Worm (Caenorhabditis elegans): ENCODE measurements around the gene ilcr-1.

Gene ilcr-1

DNA sequence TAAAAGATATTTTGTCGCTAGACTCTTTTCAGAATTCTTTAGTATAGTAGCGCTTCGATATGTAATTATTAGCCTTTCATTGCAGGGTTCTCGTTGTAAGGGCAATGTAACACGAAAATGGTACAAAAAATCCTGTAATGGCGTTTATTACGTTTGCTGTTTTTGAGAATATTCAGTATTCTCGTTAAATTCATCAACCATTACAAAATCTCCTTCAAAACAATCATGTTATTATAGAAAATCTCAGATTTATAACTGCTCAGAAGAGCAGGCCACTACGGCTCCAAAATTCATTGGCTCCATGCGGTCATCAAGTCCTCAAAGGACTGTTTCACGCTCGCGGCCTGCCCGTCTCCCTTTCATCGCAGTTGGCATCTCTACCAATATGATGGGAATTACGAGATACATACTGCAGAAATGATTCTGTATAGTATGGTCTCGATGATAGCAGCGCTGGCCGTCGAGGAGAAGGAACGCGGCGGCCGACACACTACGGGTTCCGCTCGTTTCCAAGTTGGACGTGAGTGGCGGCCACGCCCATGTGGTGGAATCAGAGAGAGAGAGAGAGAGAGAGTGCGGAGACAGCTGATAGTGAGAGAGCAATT is 50.5 kb downstream of the ilcr-1 start (continued):
- peak; percentile 98 for TF ChIP-seq snpc-4 (GFP tag; optimal IDR thresholded peaks at IDR 0.05)
- peak; percentile 99 to 100 (median 99) for TF ChIP-seq snpc-4 (tag; optimal IDR thresholded peaks at IDR 0.05)
- TF ChIP-seq F57A8.1 (GFP tag; optimal IDR thresholded peaks at IDR 0.05) = no peak
- TF ChIP-seq athp-1 (tag; optimal IDR thresholded peaks at IDR 0.05) = peak; percentile 20
- peak; percentile 97 for TF ChIP-seq B0336.3 (GFP tag; IDR thresholded peaks at IDR 0.05)
- no peak for TF ChIP-seq nhr-27 (tag; optimal IDR thresholded peaks at IDR 0.05)
- peak; percentile 78 for TF ChIP-seq hsf-1 (GFP tag; IDR thresholded peaks at IDR 0.05)
- peak; percentile 84 for TF ChIP-seq tbp1 (GFP tag; optimal IDR thresholded peaks at IDR 0.05)
- TF ChIP-seq ztf-6 (GFP tag; IDR thresholded peaks at IDR 0.05) = no peak
- TF ChIP-seq K12H6.12 (tag; optimal IDR thresholded peaks at IDR 0.05) = peak; percentile 33
- no peak for TF ChIP-seq dpl-1 (GFP tag; optimal IDR thresholded peaks at IDR 0.05)
- peak; percentile 18 for TF ChIP-seq F23B12.7 (tag; optimal IDR thresholded peaks at IDR 0.05; ENCODE audit: insufficient read depth)
- TF ChIP-seq K11D2.4 (GFP tag; IDR thresholded peaks at IDR 0.05) = 0 out of 2 replicates have a peak, but pooled peaks have one; percentile 56
- peak; percentile 82 for TF ChIP-seq egrh-3 (GFP tag; IDR thresholded peaks at IDR 0.05)
- peak; percentile 57 for TF ChIP-seq F52B5.7 (tag; optimal IDR thresholded peaks at IDR 0.05)
- no peak for TF ChIP-seq ceh-58 (GFP tag; IDR thresholded peaks at IDR 0.05)
- 0 out of 2 replicates have a peak, but pooled peaks have one; percentile 66 for TF ChIP-seq nfya-2 (GFP tag; IDR thresholded peaks at IDR 0.05)
- 0 out of 2 replicates have a peak, but pooled peaks have one; percentile 46 for TF ChIP-seq ceh-40 (GFP tag; IDR thresholded peaks at IDR 0.05)
- TF ChIP-seq lsy-27 (tag; optimal IDR thresholded peaks at IDR 0.05; ENCODE audit: borderline replicate concordance, insufficient read depth) = peak; percentile 67
- peak; percentile 19 to 77 for TF ChIP-seq let-607 (tag; optimal IDR thresholded peaks at IDR 0.05)
- TF ChIP-seq F49E8.2 (tag; optimal IDR thresholded peaks at IDR 0.05; ENCODE audit: insufficient read depth) = peak; percentile 89
- TF ChIP-seq ztf-18 (tag; optimal IDR thresholded peaks at IDR 0.05) = peak; percentile 77
- TF ChIP-seq F39B2.1 (GFP tag; IDR thresholded peaks at IDR 0.05) = peak; percentile 45; the same call in 1 of the 2 replicates
- no peak for TF ChIP-seq cebp-1 (GFP tag; IDR thresholded peaks at IDR 0.05)
- TF ChIP-seq cebp-1 (tag; optimal IDR thresholded peaks at IDR 0.05) = no peak
- TF ChIP-seq ekl-4 (GFP tag; IDR thresholded peaks at IDR 0.05) = peak; percentile 87; the same call in 1 of the 2 replicates
- TF ChIP-seq dpff-1 (tag; optimal IDR thresholded peaks at IDR 0.05) = no peak
- TF ChIP-seq attf-3 (GFP tag; conservative IDR thresholded peaks at IDR 0.05) = peak; percentile 58
- TF ChIP-seq snpc-1.3 (tag; optimal IDR thresholded peaks at IDR 0.05; ENCODE audit: insufficient read depth) = peak; percentile 97
- TF ChIP-seq gei-17 (GFP tag; optimal IDR thresholded peaks at IDR 0.05) = peak; percentile 60
- TF ChIP-seq aptf-3 (GFP tag; IDR thresholded peaks at IDR 0.05) = no peak
- TF ChIP-seq B0261.1 (tag; optimal IDR thresholded peaks at IDR 0.05) = peak; percentile 19
- TF ChIP-seq hmg-20 (GFP tag; IDR thresholded peaks at IDR 0.05) = peak; percentile 80
- TF ChIP-seq F10E7.11 (tag; optimal IDR thresholded peaks at IDR 0.05) = no peak
- TF ChIP-seq pbrm-1 (GFP tag; IDR thresholded peaks at IDR 0.05) = peak; percentile 99
- TF ChIP-seq chd-7 (tag; optimal IDR thresholded peaks at IDR 0.05) = no peak
- TF ChIP-seq ceh-27 (GFP tag; optimal IDR thresholded peaks at IDR 0.05) = peak; percentile 74
- peak; percentile 80 for TF ChIP-seq nhr-80 (tag; optimal IDR thresholded peaks at IDR 0.05)
- peak; percentile 95 for TF ChIP-seq rcor-1 (GFP tag; IDR thresholded peaks at IDR 0.05)
- TF ChIP-seq lin-40 (tag; optimal IDR thresholded peaks at IDR 0.05) = no peak
- TF ChIP-seq madf-10 (tag; optimal IDR thresholded peaks at IDR 0.05) = peak; percentile 65
- peak; percentile 35 for TF ChIP-seq T07F8.4 (tag; optimal IDR thresholded peaks at IDR 0.05)
- TF ChIP-seq ztf-3 (GFP tag; optimal IDR thresholded peaks at IDR 0.05) = no peak
- peak; percentile 96 for TF ChIP-seq D2030.7 (GFP tag; IDR thresholded peaks at IDR 0.05)
- TF ChIP-seq lin-26 (GFP tag; IDR thresholded peaks at IDR 0.05) = peak; percentile 98
- TF ChIP-seq F37B4.10 (GFP tag; IDR thresholded peaks at IDR 0.05) = no peak
- peak; percentile 95 for TF ChIP-seq nfyb-1 (GFP tag; IDR thresholded peaks at IDR 0.05)
